Fruit fly (Drosophila melanogaster) whole organism, embryonic: ENCODE data around the gene CaMKII.

Experiments used
- CG7839 ChIP-seq: fragments of 200-800 bp; sonication (Bioruptor generic); optimal IDR thresholded peaks from 3 replicates; lab custom pipeline; 2018; ENCODE audit warnings: missing biosample characterization, mild to moderate bottlenecking, missing genetic modification characterization, moderate library complexity
- MESR4 ChIP-seq: fragments of 200-800 bp; sonication (Bioruptor generic); optimal IDR thresholded peaks from 2 replicates; lab custom pipeline; 2018; ENCODE audit warnings: missing biosample characterization, mild to moderate bottlenecking, missing genetic modification characterization, moderate library complexity
- TFAM ChIP-seq: fragments of 200-800 bp; sonication (Bioruptor generic); optimal IDR thresholded peaks from 2 replicates; lab custom pipeline; 2017; ENCODE audit warnings: missing biosample characterization, missing genetic modification characterization, inconsistent platforms
- esg ChIP-seq: fragments of 200-800 bp; sonication (Bioruptor generic); conservative IDR thresholded peaks from 2 replicates; pipeline ENCODE4 v1.3.6; 2022; ENCODE audit warnings: missing biosample characterization, missing genetic modification characterization
- kay ChIP-seq: fragments of 200-800 bp; sonication (Bioruptor generic); optimal IDR thresholded peaks from 2 replicates; lab custom pipeline; 2016; ENCODE audit warnings: missing biosample characterization, missing genetic modification characterization
- mirr ChIP-seq: fragments of 200-800 bp; sonication (Bioruptor generic); optimal IDR thresholded peaks from 3 replicates; lab custom pipeline; 2018; ENCODE audit warnings: missing biosample characterization, mild to moderate bottlenecking, missing genetic modification characterization

- TF ChIP-seq esg (GFP tag; lab: Robert Waterston, UW) (no peak), MESR4 (GFP tag; lab: Kevin White, UChicago) (no peak), kay (GFP tag; lab: Kevin White, UChicago) (no peak), TFAM (GFP tag; lab: Kevin White, UChicago) (no peak), mirr (GFP tag; lab: Kevin White, UChicago) (no peak), CG7839 (no peak)
Measured at dm6 chr4:989058-989770, 64.3 kb downstream of the CaMKII start, which contains the start of gene toy.
